Worm (Caenorhabditis elegans): ENCODE results near the gene T28A11.17.

DNA sequence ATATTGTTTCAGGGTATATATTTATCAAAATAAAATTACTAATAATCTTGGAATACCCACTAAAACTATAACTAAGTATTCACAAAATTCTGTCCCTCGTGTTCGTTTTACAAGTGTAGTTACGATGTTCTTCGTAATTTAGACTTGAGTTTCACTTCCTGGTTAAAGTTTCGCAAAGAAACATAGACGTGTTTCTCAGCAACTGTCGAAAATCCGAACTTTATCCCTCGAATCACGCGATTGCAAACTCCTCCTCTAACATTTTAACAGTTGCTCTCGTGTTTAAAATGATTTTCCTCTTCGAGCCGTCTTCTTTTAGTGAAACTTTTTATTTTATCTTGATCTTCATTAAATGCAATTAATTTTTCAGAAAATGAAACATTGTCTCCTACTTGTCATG lies 13.9 kb upstream of the T28A11.17 start, which contains the start of gene T28A11.2:
- TF ChIP-seq unc-130 (GFP tag; optimal IDR thresholded peaks at IDR 0.05) (no peak), zim-3 (tag; optimal IDR thresholded peaks at IDR 0.05) (no peak), D2030.7 (GFP tag; IDR thresholded peaks at IDR 0.05) (no peak), aptf-2 (GFP tag; conservative IDR thresholded peaks at IDR 0.05) (no peak), attf-3 (GFP tag; conservative IDR thresholded peaks at IDR 0.05) (no peak), die-1 (tag; optimal IDR thresholded peaks at IDR 0.05) (no peak), ceh-58 (GFP tag; IDR thresholded peaks at IDR 0.05) (no peak)
